Worm (Caenorhabditis elegans) whole organism, L3 larva: ENCODE results near the gene hyl-2.
A peak's percentile ranks its signal among the peaks of the same experiment; 100 is the strongest.

Experiments
- ZK546.5 ChIP-seq: sonication (generic microtip); optimal IDR thresholded peaks from 2 replicates; lab custom pipeline; 2017; ENCODE audit warnings: missing biosample characterization, missing genetic modification characterization
- ceh-82 ChIP-seq: fragments of 150-350 bp; optimal IDR thresholded peaks from 2 replicates; lab custom pipeline; 2014; ENCODE audit warnings: missing biosample characterization, missing genetic modification characterization
- elt-1 ChIP-seq: fragments of 150-350 bp; optimal IDR thresholded peaks from 2 replicates; lab custom pipeline; 2014; ENCODE audit warnings: missing biosample characterization, missing genetic modification characterization
- lin-15B ChIP-seq: fragments of 150-350 bp; optimal IDR thresholded peaks from 2 replicates; lab custom pipeline; 2014; ENCODE audit warnings: missing biosample characterization, missing genetic modification characterization
- nhr-76 ChIP-seq: fragments of 150-350 bp; sonication (generic microtip); optimal IDR thresholded peaks from 5 replicates; lab custom pipeline; 2014; ENCODE audit warnings: missing biosample characterization, missing genetic modification characterization
- pqm-1 ChIP-seq: fragments of 150-350 bp; optimal IDR thresholded peaks from 2 replicates; lab custom pipeline; 2017; ENCODE audit warnings: missing biosample characterization, missing genetic modification characterization, inconsistent platforms
- tbx-2 ChIP-seq: sonication (generic microtip); optimal IDR thresholded peaks from 2 replicates; lab custom pipeline; 2016; ENCODE audit warnings: mild to moderate bottlenecking, missing genetic modification characterization, missing compliant biosample characterization
- ztf-11 ChIP-seq: fragments of 150-350 bp; optimal IDR thresholded peaks from 2 replicates; lab custom pipeline; 2014; ENCODE audit warnings: missing biosample characterization, missing genetic modification characterization

DNA sequence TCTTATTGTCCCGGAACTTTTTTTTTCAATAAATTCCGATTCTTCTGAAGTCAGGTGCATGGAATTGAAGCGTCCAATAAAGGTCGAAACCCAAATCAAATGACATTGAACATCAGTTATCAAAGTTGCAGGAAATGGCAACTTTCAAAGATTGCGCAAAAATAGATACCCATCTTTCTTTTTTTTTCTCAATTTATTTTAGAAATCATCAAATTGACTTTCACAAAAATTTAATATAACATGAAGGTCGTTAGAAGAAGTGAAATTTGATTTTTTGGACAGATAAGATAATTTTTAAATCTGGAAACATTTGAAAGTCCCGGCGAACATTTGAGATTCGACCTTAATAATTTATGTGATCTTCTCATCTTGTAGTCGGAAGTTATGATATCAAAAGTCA, 6.4 kb upstream of the hyl-2 start:
- TF ChIP-seq lin-15B (tag; lab: Kevin White, UChicago) (no peak), nhr-76 (tag; lab: Kevin White, UChicago) (no peak), ZK546.5 (tag; lab: Kevin White, UChicago) (no peak), pqm-1 (tag; lab: Kevin White, UChicago) (no peak), ztf-11 (tag; lab: Kevin White, UChicago) (no peak), ceh-82 (tag; lab: Kevin White, UChicago) (no peak), tbx-2 (no peak), elt-1 (tag; lab: Kevin White, UChicago) (peak; percentile 39)
